Fruit fly (Drosophila melanogaster): ENCODE data around the gene CG9147.
A peak's percentile ranks its signal among the peaks of the same experiment; 100 is the strongest.

The CG9147 gene

dm6 chr2L:6065823-6066222, at the start of gene CG9147, which contains the start of gene Fbw5:
Gene CG9147, plus strand, starts transcription at chr2L:6065997.
Gene Fbw5, minus strand, starts transcription at chr2L:6065953.
- peak; percentile 97 for TF ChIP-seq grn (GFP tag; optimal IDR thresholded peaks at IDR 0.05)
- peak; percentile 100 for TF ChIP-seq Med (GFP tag)
- peak; percentile 98 for TF ChIP-seq CG15011 (GFP tag; optimal IDR thresholded peaks at IDR 0.05)
- peak; percentile 95 for TF ChIP-seq E2f2 (GFP tag; IDR thresholded peaks at IDR 0.05)
- peak; percentile 98 for TF ChIP-seq CG12071 (GFP tag; optimal IDR thresholded peaks at IDR 0.05)
- TF ChIP-seq Sry-δ (GFP tag; optimal IDR thresholded peaks at IDR 0.05) = peak; percentile 88
- TF ChIP-seq CG30431 (GFP tag; optimal IDR thresholded peaks at IDR 0.05) = peak; percentile 99
- TF ChIP-seq Scr (GFP tag; IDR thresholded peaks at IDR 0.05; ENCODE audit: partially characterized antibody) = peak; percentile 51; the same call in 1 of the 2 replicates
- TF ChIP-seq gfzf (GFP tag; optimal IDR thresholded peaks at IDR 0.05) = peak; percentile 45
- peak; percentile 100 for TF ChIP-seq Rfx (GFP tag; IDR thresholded peaks at IDR 0.05)
- peak; percentile 99 for TF ChIP-seq Atf3 (GFP tag; optimal IDR thresholded peaks at IDR 0.05)
- TF ChIP-seq gsb-n (tag; optimal IDR thresholded peaks at IDR 0.05) = peak; percentile 100
- TF ChIP-seq CG15601 (tag; optimal IDR thresholded peaks at IDR 0.05) = peak; percentile 99
- peak; percentile 99 for TF ChIP-seq run (tag; optimal IDR thresholded peaks at IDR 0.05)
- peak; percentile 91 for TF ChIP-seq CG6654 (GFP tag; optimal IDR thresholded peaks at IDR 0.05)
- peak; percentile 99 for TF ChIP-seq CG3726 (GFP tag; IDR thresholded peaks at IDR 0.05)
- TF ChIP-seq CG1792 (GFP tag; optimal IDR thresholded peaks at IDR 0.05) = peak; percentile 99
- TF ChIP-seq CG9437 (GFP tag; optimal IDR thresholded peaks at IDR 0.05) = peak; percentile 97
- TF ChIP-seq CG2889 (GFP tag; IDR thresholded peaks at IDR 0.05) = peak; percentile 99
- TF ChIP-seq Dfd (GFP tag; optimal IDR thresholded peaks at IDR 0.05) = no peak
- peak; percentile 99 to 100 for TF ChIP-seq Hr51 (GFP tag; optimal IDR thresholded peaks at IDR 0.05)
- TF ChIP-seq chn (GFP tag; optimal IDR thresholded peaks at IDR 0.05) = peak; percentile 100
- TF ChIP-seq CG7271 (tag; optimal IDR thresholded peaks at IDR 0.05) = peak; percentile 93
- peak; percentile 99 for TF ChIP-seq CG33213 (GFP tag; optimal IDR thresholded peaks at IDR 0.05)
- TF ChIP-seq CG6254 (GFP tag; optimal IDR thresholded peaks at IDR 0.05) = peak; percentile 95
- peak; percentile 92 for TF ChIP-seq CG30020 (tag; optimal IDR thresholded peaks at IDR 0.05)
- TF ChIP-seq CG10147 (GFP tag; optimal IDR thresholded peaks at IDR 0.05) = peak; percentile 99
- TF ChIP-seq Dip3 (GFP tag; optimal IDR thresholded peaks at IDR 0.05) = peak; percentile 99
- peak; percentile 99 for TF ChIP-seq CG18476 (GFP tag; optimal IDR thresholded peaks at IDR 0.05)
- TF ChIP-seq Hr39 (optimal IDR thresholded peaks at IDR 0.05) = no peak
- peak; percentile 99 for TF ChIP-seq dm (GFP tag; optimal IDR thresholded peaks at IDR 0.05)
- TF ChIP-seq org-1 (GFP tag; optimal IDR thresholded peaks at IDR 0.05) = peak; percentile 99
- peak; percentile 100 for TF ChIP-seq dmrt11E (tag; optimal IDR thresholded peaks at IDR 0.05)
- TF ChIP-seq CG15479 (GFP tag; optimal IDR thresholded peaks at IDR 0.05) = peak; percentile 80
- peak; percentile 99 for TF ChIP-seq fd102C (GFP tag; optimal IDR thresholded peaks at IDR 0.05)
- peak; percentile 98 for TF ChIP-seq sr (GFP tag; IDR thresholded peaks at IDR 0.05)
- TF ChIP-seq CG16863 (GFP tag; optimal IDR thresholded peaks at IDR 0.05) = peak; percentile 99
- peak; percentile 100 for TF ChIP-seq Hmr (GFP tag; optimal IDR thresholded peaks at IDR 0.05)
- TF ChIP-seq Oaz (GFP tag; IDR thresholded peaks at IDR 0.05) = peak; percentile 99
- peak; percentile 54 for TF ChIP-seq pfk (GFP tag; optimal IDR thresholded peaks at IDR 0.05)
- peak; percentile 97 for TF ChIP-seq psq (GFP tag; optimal IDR thresholded peaks at IDR 0.05)
- peak; percentile 100 for TF ChIP-seq ken (GFP tag; IDR thresholded peaks at IDR 0.05)
- peak; percentile 100 for TF ChIP-seq sob (GFP tag; IDR thresholded peaks at IDR 0.05)
- TF ChIP-seq CHES-1-like (GFP tag; optimal IDR thresholded peaks at IDR 0.05) = peak; percentile 99
- peak; percentile 100 for TF ChIP-seq CG10209 (GFP tag; optimal IDR thresholded peaks at IDR 0.05)
- peak; percentile 94 for TF ChIP-seq CG8281 (tag; optimal IDR thresholded peaks at IDR 0.05)
- TF ChIP-seq nom (GFP tag; optimal IDR thresholded peaks at IDR 0.05) = peak; percentile 97
- TF ChIP-seq br (optimal IDR thresholded peaks at IDR 0.05) = no peak
- peak; percentile 100 for TF ChIP-seq fd96Cb (tag; optimal IDR thresholded peaks at IDR 0.05)
- peak; percentile 99 for TF ChIP-seq dimm (GFP tag; IDR thresholded peaks at IDR 0.05)
- peak; percentile 100 for TF ChIP-seq CG5245 (GFP tag; optimal IDR thresholded peaks at IDR 0.05)

All from whole organism, embryonic.